Worm (Caenorhabditis elegans) whole organism, mixed stage, embryonic: ENCODE measurements around the gene hhat-2.

Experiments
- ceh-39 ChIP-seq: fragments of 150-350 bp; optimal IDR thresholded peaks from 2 replicates; lab custom pipeline; 2014; ENCODE audit warnings: missing biosample characterization, missing genetic modification characterization
- elt-1 ChIP-seq: sonication (generic microtip); optimal IDR thresholded peaks from 2 replicates; lab custom pipeline; 2017; ENCODE audit warnings: missing genetic modification characterization, mild to moderate bottlenecking, missing compliant biosample characterization, antibody characterized with exemption, moderate library complexity, borderline replicate concordance; ENCODE audit not compliant: insufficient read depth
- lin-13 ChIP-seq: fragments of 150-350 bp; optimal IDR thresholded peaks from 2 replicates; lab custom pipeline; 2014; ENCODE audit warnings: missing biosample characterization, missing genetic modification characterization
- lsy-2 ChIP-seq: fragments of 150-350 bp; optimal IDR thresholded peaks from 2 replicates; lab custom pipeline; 2014; ENCODE audit warnings: missing biosample characterization, missing genetic modification characterization
- nhr-12 ChIP-seq: fragments of 150-350 bp; optimal IDR thresholded peaks from 2 replicates; lab custom pipeline; 2014; ENCODE audit warnings: missing biosample characterization, missing genetic modification characterization
- nhr-2 ChIP-seq: fragments of 150-350 bp; optimal IDR thresholded peaks from 2 replicates; lab custom pipeline; 2014; ENCODE audit warnings: missing biosample characterization, missing genetic modification characterization
- nhr-28 ChIP-seq: fragments of 150-350 bp; optimal IDR thresholded peaks from 2 replicates; lab custom pipeline; 2014; ENCODE audit warnings: missing biosample characterization, missing genetic modification characterization
- nhr-76 ChIP-seq: sonication (generic microtip); optimal IDR thresholded peaks from 2 replicates; lab custom pipeline; 2017; ENCODE audit warnings: missing biosample characterization, missing genetic modification characterization
- pha-4 ChIP-seq: fragments of 150-350 bp; optimal IDR thresholded peaks from 2 replicates; lab custom pipeline; 2018; ENCODE audit warnings: missing biosample characterization, missing genetic modification reagents, missing genetic modification characterization
- snpc-4 ChIP-seq: fragments of 150-350 bp; optimal IDR thresholded peaks from 2 replicates; lab custom pipeline; 2014; ENCODE audit warnings: missing biosample characterization, missing genetic modification characterization
- sptf-1 ChIP-seq: sonication (generic microtip); optimal IDR thresholded peaks from 2 replicates; lab custom pipeline; 2017; ENCODE audit warnings: mild to moderate bottlenecking, missing genetic modification characterization, moderate library complexity, missing compliant biosample characterization
- unc-62 ChIP-seq: fragments of 150-350 bp; optimal IDR thresholded peaks from 2 replicates; lab custom pipeline; 2014; ENCODE audit warnings: missing biosample characterization, missing genetic modification reagents, missing genetic modification characterization
- zip-8 ChIP-seq: fragments of 150-350 bp; optimal IDR thresholded peaks from 2 replicates; lab custom pipeline; 2014; ENCODE audit warnings: missing biosample characterization, missing genetic modification characterization

ce11 chrIV:14826151-14826757 lies 2.7 kb downstream of the hhat-2 start:
- no peak for TF ChIP-seq unc-62 (GFP tag; lab: Kevin White, UChicago)
- no peak for TF ChIP-seq nhr-28 (tag; lab: Kevin White, UChicago)
- no peak for TF ChIP-seq snpc-4 (tag; lab: Kevin White, UChicago)
- no peak for TF ChIP-seq elt-1 (tag; lab: Kevin White, UChicago)
- no peak for TF ChIP-seq zip-8
- no peak for TF ChIP-seq ceh-39
- no peak for TF ChIP-seq lsy-2 (tag; lab: Kevin White, UChicago)
- no peak for TF ChIP-seq nhr-12
- no peak for TF ChIP-seq sptf-1
- TF ChIP-seq lin-13 (tag; lab: Kevin White, UChicago) = no peak
- no peak for TF ChIP-seq nhr-76 (tag; lab: Kevin White, UChicago)
- TF ChIP-seq pha-4 (tag; lab: Kevin White, UChicago) = no peak
- no peak for TF ChIP-seq nhr-2 (tag; lab: Kevin White, UChicago)
